Worm (Caenorhabditis elegans) whole organism, L4/young adult: Measurements from ENCODE around the gene Y45G5AL.1.

ENCODE experiments used
- W03F9.2 ChIP-seq: fragments of 150-350 bp; optimal IDR thresholded peaks from 2 replicates; lab custom pipeline; 2014; ENCODE audit warnings: missing biosample characterization, missing genetic modification characterization
- dao-5 ChIP-seq: sonication (generic microtip); optimal IDR thresholded peaks from 2 replicates; lab custom pipeline; 2016; ENCODE audit warnings: missing genotype, missing genetic modification characterization, moderate library complexity, missing compliant biosample characterization
- him-1 ChIP-seq: sonication (generic microtip); optimal IDR thresholded peaks from 2 replicates; lab custom pipeline; 2016; ENCODE audit warnings: missing genotype, missing genetic modification reagents, missing genetic modification characterization, missing compliant biosample characterization

The Y45G5AL.1 gene

ce11 chrV:4129604-4130003 lies 14.7 kb upstream of the Y45G5AL.1 start, which contains the start of gene phat-4:
Gene phat-4, plus strand, starts transcription at chrV:4129904.
- TF ChIP-seq dao-5 (tag; lab: Kevin White, UChicago) (no peak), him-1 (no peak), W03F9.2 (no peak)

ce11 chrV:4131471-4131939 lies 12.8 kb upstream of the Y45G5AL.1 start, which contains the start of gene nhr-57:
Gene nhr-57, plus strand, starts transcription at chrV:4131889.
- TF ChIP-seq W03F9.2 (no peak), him-1 (no peak), dao-5 (tag; lab: Kevin White, UChicago) (no peak)

ce11 chrV:4134728-4135127 lies 9.6 kb upstream of the Y45G5AL.1 start, which contains the start of gene lgc-1:
Gene lgc-1, plus strand, starts transcription at chrV:4135028.
- TF ChIP-seq him-1 (no peak), W03F9.2 (no peak), dao-5 (tag; lab: Kevin White, UChicago) (no peak)

ce11 chrV:4138688-4139087 lies 5.6 kb upstream of the Y45G5AL.1 start, which contains the start of gene lgc-29:
Gene lgc-29, plus strand, starts transcription at chrV:4138988.
- no peak for TF ChIP-seq W03F9.2
- no peak for TF ChIP-seq him-1
- no peak for TF ChIP-seq dao-5 (tag; lab: Kevin White, UChicago)

- TF ChIP-seq dao-5 (tag; lab: Kevin White, UChicago) (no peak), him-1 (no peak), W03F9.2 (peak; percentile 66)
These were observed 1.3 kb upstream of the Y45G5AL.1 start for ce11 chrV:4143034-4143433.

- TF ChIP-seq him-1, result no peak
These were observed 7.1 kb downstream of the Y45G5AL.1 start for ce11 chrV:4151400-4151799.

- TF ChIP-seq him-1, result no peak
- TF ChIP-seq dao-5 (tag; lab: Kevin White, UChicago), result no peak
- TF ChIP-seq W03F9.2, result no peak
These were observed 7.9 kb downstream of the Y45G5AL.1 start, which contains the start of gene Y45G5AM.6 for ce11 chrV:4152200-4152599. Gene Y45G5AM.6, minus strand, starts transcription at chrV:4152300.

- TF ChIP-seq dao-5 (tag; lab: Kevin White, UChicago) (no peak), him-1 (no peak), W03F9.2 (no peak)
These were observed 13.0 kb downstream of the Y45G5AL.1 start for ce11 chrV:4157291-4157690.

- no peak for TF ChIP-seq dao-5 (tag; lab: Kevin White, UChicago)
- no peak for TF ChIP-seq W03F9.2
- TF ChIP-seq him-1, result no peak
These were observed 15.8 kb downstream of the Y45G5AL.1 start, which contains the start of gene Y45G5AM.5 for ce11 chrV:4160086-4160485. Gene Y45G5AM.5, plus strand, starts transcription at chrV:4160386.

- TF ChIP-seq him-1 (no peak), dao-5 (tag; lab: Kevin White, UChicago) (no peak), W03F9.2 (no peak)
These were observed 18.6 kb downstream of the Y45G5AL.1 start, which contains the start of gene Y45G5AM.4 for ce11 chrV:4162922-4163321. Gene Y45G5AM.4, plus strand, starts transcription at chrV:4163222.

ce11 chrV:4164504-4164959 lies 20.2 kb downstream of the Y45G5AL.1 start, which contains the start of gene Y45G5AM.3:
Gene Y45G5AM.3, plus strand, starts transcription at chrV:4164554.
- TF ChIP-seq W03F9.2 (no peak), dao-5 (tag; lab: Kevin White, UChicago) (no peak), him-1 (no peak)

ce11 chrV:4168045-4168444 lies 23.7 kb downstream of the Y45G5AL.1 start:
- TF ChIP-seq him-1 (no peak), dao-5 (tag; lab: Kevin White, UChicago) (no peak), W03F9.2 (no peak)

ce11 chrV:4169658-4170057 lies 25.4 kb downstream of the Y45G5AL.1 start:
- no peak for TF ChIP-seq W03F9.2
- TF ChIP-seq him-1, result no peak
- no peak for TF ChIP-seq dao-5 (tag; lab: Kevin White, UChicago)

- TF ChIP-seq dao-5 (tag; lab: Kevin White, UChicago) (no peak), him-1 (no peak), W03F9.2 (no peak)
These were observed 25.8 kb downstream of the Y45G5AL.1 start, which contains the start of gene Y45G5AM.7 for ce11 chrV:4170138-4170537. Gene Y45G5AM.7, minus strand, starts transcription at chrV:4170238.

- no peak for TF ChIP-seq dao-5 (tag; lab: Kevin White, UChicago)
- TF ChIP-seq W03F9.2, result peak; percentile 24
These were observed 31.3 kb downstream of the Y45G5AL.1 start, which contains the start of the genes coh-4 and pid-5 for ce11 chrV:4175624-4176023. Gene coh-4, minus strand, starts transcription at chrV:4175640. Gene pid-5, plus strand, starts transcription at chrV:4175882.

- TF ChIP-seq W03F9.2, result no peak
These were observed 37.0 kb downstream of the Y45G5AL.1 start for ce11 chrV:4181272-4181671.
